Comparison of ENCODE assay signal across 4 worm cellular contexts in the genomic region with DNA sequence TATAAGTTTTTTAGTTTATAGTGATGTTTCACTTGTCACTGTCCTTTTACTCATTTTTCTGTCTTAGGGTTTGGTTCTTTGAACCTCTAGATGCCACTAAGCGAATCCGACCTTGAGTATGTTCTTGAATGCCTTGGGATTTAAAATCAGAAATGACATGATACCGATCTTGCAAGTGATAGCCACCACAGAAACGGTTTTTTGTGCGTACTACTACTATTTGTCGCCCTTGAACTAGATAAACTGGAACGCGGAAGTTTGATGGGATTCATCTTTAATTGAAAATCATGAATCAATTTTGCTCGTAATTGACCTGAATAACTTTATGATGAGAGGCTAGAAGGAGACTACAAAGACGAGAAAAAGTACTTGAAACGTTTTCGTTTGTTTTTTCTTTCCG.
TF ChIP-seq lines count a peak whose summit lies in the region.

No protein-coding gene starts in this region.

TF ChIP-seq in whole organism, L1 larva, 84 proteins besides CTCF, POLR2A, EP300 and RAD21:
- TF ChIP-seq grh-1 (GFP tag; IDR thresholded peaks at IDR 0.05; lab: Robert Waterston, UW) (0 out of 2 replicates have a peak, but pooled peaks have one; percentile 12), mep-1 (tag; optimal IDR thresholded peaks at IDR 0.05; lab: Kevin White, UChicago) (peak; percentile 6), nhr-85 (tag; lab: Kevin White, UChicago) (peak; percentile 84), tbx-2 (tag; optimal IDR thresholded peaks at IDR 0.05; lab: Kevin White, UChicago) (peak; percentile 1), fkh-8 (tag; optimal IDR thresholded peaks at IDR 0.05; lab: Kevin White, UChicago) (no peak), lin-14 (GFP tag; optimal IDR thresholded peaks at IDR 0.05; lab: Kevin White, UChicago) (peak; percentile 31), sup-37 (GFP tag; optimal IDR thresholded peaks at IDR 0.05; lab: Kevin White, UChicago) (no peak)
TF ChIP-seq in whole organism, L1 larva: peak in this region for 5.

TF ChIP-seq in whole organism, L2 larva, 48 proteins besides CTCF, POLR2A, EP300 and RAD21 (continues in another document):
- no peak for TF ChIP-seq unc-39 (tag; optimal IDR thresholded peaks at IDR 0.05; lab: Kevin White, UChicago)
- no peak for TF ChIP-seq dmd-4 (tag; optimal IDR thresholded peaks at IDR 0.05; lab: Kevin White, UChicago)
- TF ChIP-seq ceh-16 (tag; optimal IDR thresholded peaks at IDR 0.05; lab: Kevin White, UChicago) = peak; percentile 28
- TF ChIP-seq egl-27 (tag; optimal IDR thresholded peaks at IDR 0.05; lab: Kevin White, UChicago) = peak; percentile 43
- TF ChIP-seq F13H6.1 (tag; optimal IDR thresholded peaks at IDR 0.05; lab: Kevin White, UChicago) = no peak
- TF ChIP-seq nhr-10 (tag; optimal IDR thresholded peaks at IDR 0.05; lab: Kevin White, UChicago) = no peak
- no peak for TF ChIP-seq nhr-25 (tag; optimal IDR thresholded peaks at IDR 0.05; lab: Kevin White, UChicago)
- no peak for TF ChIP-seq crh-2 (tag; optimal IDR thresholded peaks at IDR 0.05; lab: Kevin White, UChicago)
- no peak for TF ChIP-seq gmeb-1 (tag; optimal IDR thresholded peaks at IDR 0.05; lab: Kevin White, UChicago)
- no peak for TF ChIP-seq snpc-4 (tag; optimal IDR thresholded peaks at IDR 0.05; lab: Kevin White, UChicago)
- no peak for TF ChIP-seq lin-11 (tag; optimal IDR thresholded peaks at IDR 0.05; lab: Kevin White, UChicago)
- no peak for TF ChIP-seq alr-1 (tag; optimal IDR thresholded peaks at IDR 0.05; lab: Kevin White, UChicago)
- TF ChIP-seq nhr-77 (tag; optimal IDR thresholded peaks at IDR 0.05; lab: Kevin White, UChicago) = no peak
- no peak for TF ChIP-seq nhr-237 (tag; optimal IDR thresholded peaks at IDR 0.05; lab: Kevin White, UChicago)
- no peak for TF ChIP-seq Y55F3AM.14 (GFP tag; optimal IDR thresholded peaks at IDR 0.05; lab: Kevin White, UChicago)
- peak; percentile 81 for TF ChIP-seq sma-9 (GFP tag; optimal IDR thresholded peaks at IDR 0.05; lab: Kevin White, UChicago)
- TF ChIP-seq sma-9 (tag; optimal IDR thresholded peaks at IDR 0.05; lab: Kevin White, UChicago) = no peak
- TF ChIP-seq ztf-1 (GFP tag; conservative IDR thresholded peaks at IDR 0.05; lab: Robert Waterston, UW) = no peak
- TF ChIP-seq fos-1 (tag; optimal IDR thresholded peaks at IDR 0.05; lab: Kevin White, UChicago) = peak; percentile 28
- no peak for TF ChIP-seq unc-62 (GFP tag; optimal IDR thresholded peaks at IDR 0.05; lab: Kevin White, UChicago)
- TF ChIP-seq nhr-6 (tag; optimal IDR thresholded peaks at IDR 0.05; lab: Kevin White, UChicago) = no peak
- no peak for TF ChIP-seq elt-3 (tag; optimal IDR thresholded peaks at IDR 0.05; lab: Kevin White, UChicago)
- TF ChIP-seq lsy-2 (tag; optimal IDR thresholded peaks at IDR 0.05; lab: Kevin White, UChicago) = no peak
- peak; percentile 21 for TF ChIP-seq sma-3 (GFP tag; optimal IDR thresholded peaks at IDR 0.05; lab: Kevin White, UChicago)
- no peak for TF ChIP-seq C34F6.9 (tag; optimal IDR thresholded peaks at IDR 0.05; lab: Kevin White, UChicago)
- TF ChIP-seq mab-5 (tag; optimal IDR thresholded peaks at IDR 0.05; lab: Kevin White, UChicago) = no peak
- no peak for TF ChIP-seq nhr-12 (tag; optimal IDR thresholded peaks at IDR 0.05; lab: Kevin White, UChicago)
- TF ChIP-seq aly-2 (tag; optimal IDR thresholded peaks at IDR 0.05; lab: Kevin White, UChicago) = no peak
- no peak for TF ChIP-seq R02D3.7 (tag; optimal IDR thresholded peaks at IDR 0.05; lab: Kevin White, UChicago)

TF ChIP-seq in whole organism, L3 larva, 47 proteins besides CTCF, POLR2A, EP300 and RAD21:
- TF ChIP-seq elt-2 (tag; optimal IDR thresholded peaks at IDR 0.05; lab: Kevin White, UChicago) = no peak
- no peak for TF ChIP-seq unc-39 (tag; optimal IDR thresholded peaks at IDR 0.05; lab: Kevin White, UChicago)
- TF ChIP-seq nhr-25 (tag; optimal IDR thresholded peaks at IDR 0.05; lab: Kevin White, UChicago) = peak; percentile 83
- peak; percentile 12 for TF ChIP-seq ceh-28 (tag; optimal IDR thresholded peaks at IDR 0.05; lab: Kevin White, UChicago)
- peak; percentile 76 for TF ChIP-seq nhr-23 (tag; optimal IDR thresholded peaks at IDR 0.05; lab: Kevin White, UChicago)
- TF ChIP-seq elt-3 (tag; optimal IDR thresholded peaks at IDR 0.05; lab: Kevin White, UChicago) = peak in 1 of 3 experiments; percentile 24

TF ChIP-seq in whole organism, L4 larva, 104 proteins besides CTCF, POLR2A, EP300 and RAD21:
- TF ChIP-seq dpl-1 (GFP tag; optimal IDR thresholded peaks at IDR 0.05; lab: Kevin White, UChicago) (no peak), zfp-3 (GFP tag; conservative IDR thresholded peaks at IDR 0.05; lab: Robert Waterston, UW) (no peak), mep-1 (tag; optimal IDR thresholded peaks at IDR 0.05; lab: Kevin White, UChicago) (no peak), nhr-25 (tag; optimal IDR thresholded peaks at IDR 0.05; lab: Kevin White, UChicago; ENCODE audit: borderline replicate concordance, insufficient read depth) (peak; percentile 58), daf-12 (tag; optimal IDR thresholded peaks at IDR 0.05; lab: Kevin White, UChicago) (no peak), daf-19 (GFP tag; conservative IDR thresholded peaks at IDR 0.05; lab: Robert Waterston, UW) (no peak), unc-62 (GFP tag; optimal IDR thresholded peaks at IDR 0.05 in 1 of 2; lab: Kevin White, UChicago) (no peak), unc-62 (tag; optimal IDR thresholded peaks at IDR 0.05; lab: Kevin White, UChicago) (no peak), sdz-12 (GFP tag; optimal IDR thresholded peaks at IDR 0.05; lab: Kevin White, UChicago) (no peak), nhr-102 (tag; optimal IDR thresholded peaks at IDR 0.05; lab: Kevin White, UChicago) (no peak), fkh-10 (GFP tag; optimal IDR thresholded peaks at IDR 0.05; lab: Kevin White, UChicago) (no peak), set-16 (GFP tag; IDR thresholded peaks at IDR 0.05; lab: Robert Waterston, UW) (no peak), lsy-2 (tag; optimal IDR thresholded peaks at IDR 0.05; lab: Kevin White, UChicago) (no peak), hmg-1.1 (GFP tag; IDR thresholded peaks at IDR 0.05; lab: Robert Waterston, UW) (no peak), ceh-20 (GFP tag; IDR thresholded peaks at IDR 0.05; lab: Robert Waterston, UW) (no peak), mxl-3 (GFP tag; optimal IDR thresholded peaks at IDR 0.05; lab: Kevin White, UChicago) (no peak), snpc-4 (tag; optimal IDR thresholded peaks at IDR 0.05; lab: Kevin White, UChicago) (no peak), ZK337.2 (GFP tag; IDR thresholded peaks at IDR 0.05; lab: Robert Waterston, UW) (no peak), D1046.2 (GFP tag; IDR thresholded peaks at IDR 0.05; lab: Robert Waterston, UW) (no peak), spr-1 (tag; optimal IDR thresholded peaks at IDR 0.05; lab: Kevin White, UChicago) (no peak), ztf-7 (tag; optimal IDR thresholded peaks at IDR 0.05; lab: Kevin White, UChicago) (no peak), mxl-2 (GFP tag; conservative IDR thresholded peaks at IDR 0.05; lab: Robert Waterston, UW) (no peak), R02D3.7 (tag; optimal IDR thresholded peaks at IDR 0.05; lab: Kevin White, UChicago) (no peak), nhr-41 (GFP tag; IDR thresholded peaks at IDR 0.05; lab: Robert Waterston, UW) (no peak), jun-1 (tag; optimal IDR thresholded peaks at IDR 0.05; lab: Kevin White, UChicago) (no peak), madf-9 (GFP tag; conservative IDR thresholded peaks at IDR 0.05; lab: Robert Waterston, UW) (no peak), ces-1 (GFP tag; optimal IDR thresholded peaks at IDR 0.05; lab: Kevin White, UChicago) (no peak), snpc-1.2 (GFP tag; IDR thresholded peaks at IDR 0.05; lab: Robert Waterston, UW) (no peak), hlh-30 (tag; optimal IDR thresholded peaks at IDR 0.05; lab: Kevin White, UChicago; ENCODE audit: insufficient read depth) (peak; percentile 4), nhr-28 (tag; optimal IDR thresholded peaks at IDR 0.05; lab: Kevin White, UChicago) (peak; percentile 75), mdl-1 (tag; optimal IDR thresholded peaks at IDR 0.05; lab: Kevin White, UChicago) (peak in 1 of 2 experiments; percentile 35), unc-39 (tag; optimal IDR thresholded peaks at IDR 0.05; lab: Kevin White, UChicago) (no peak)
